Worm (Caenorhabditis elegans): ENCODE data around the gene tag-131.

tag-131 gene

DNA sequence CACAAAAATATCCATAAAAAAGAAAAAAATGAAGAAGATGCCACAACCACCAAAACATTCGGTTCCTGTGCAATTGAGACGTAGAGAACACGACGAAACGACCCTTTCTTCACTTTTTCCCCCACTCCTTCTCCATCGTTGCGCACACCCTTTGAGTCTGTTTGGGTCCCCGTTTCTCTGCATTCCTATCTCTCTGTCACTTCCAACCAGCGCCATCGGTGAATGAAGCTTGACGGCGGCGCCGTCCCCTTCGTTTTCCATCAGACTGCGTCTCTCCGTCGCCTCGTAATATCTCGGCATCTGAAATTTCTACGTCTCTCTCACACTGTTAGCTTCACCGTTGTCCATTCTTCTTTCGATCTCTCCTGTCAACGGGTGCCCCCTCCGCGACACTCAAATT lies 18.1 kb downstream of the tag-131 start (continued):
- TF ChIP-seq lin-13 (GFP tag; optimal IDR thresholded peaks at IDR 0.05) (no peak), fkh-4 (tag; optimal IDR thresholded peaks at IDR 0.05; ENCODE audit: borderline replicate concordance) (no peak), nhr-90 (tag; optimal IDR thresholded peaks at IDR 0.05; ENCODE audit: poor library complexity) (no peak)

DNA sequence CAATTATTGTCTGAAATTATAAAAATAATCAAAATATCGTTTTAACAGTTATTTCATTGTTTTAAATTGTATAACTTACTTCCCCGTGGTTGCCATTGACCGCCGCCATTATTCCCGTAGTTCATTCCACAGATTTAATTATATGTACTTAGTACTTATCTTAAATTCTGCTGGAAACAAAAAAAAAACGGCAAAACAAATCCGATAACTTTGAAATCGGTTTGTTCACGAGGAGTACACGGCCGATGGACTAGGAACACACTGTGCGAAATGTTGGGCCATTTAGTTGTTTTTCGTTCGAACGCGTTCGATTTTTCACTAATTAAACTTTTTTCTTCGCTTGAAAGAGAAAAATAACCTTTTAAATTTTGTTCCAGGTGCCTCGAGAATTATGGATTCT lies 25.6 kb downstream of the tag-131 start, which contains the start of the genes B0285.3 and lcmt-1:
B0285.3 (minus strand) TSS at position 267 of the 400 bp plus-strand sequence.
lcmt-1 (plus strand) TSS at position 377 of the 400 bp plus-strand sequence.
- TF ChIP-seq fkh-8 (tag; optimal IDR thresholded peaks at IDR 0.05), result peak; percentile 38
- TF ChIP-seq blmp-1 (tag; optimal IDR thresholded peaks at IDR 0.05), result peak; percentile 31
- no peak for TF ChIP-seq vab-15 (tag; optimal IDR thresholded peaks at IDR 0.05)
- peak; percentile 58 for TF ChIP-seq nhr-20 (tag; optimal IDR thresholded peaks at IDR 0.05)
- TF ChIP-seq lin-13 (GFP tag; optimal IDR thresholded peaks at IDR 0.05), result no peak
- no peak for TF ChIP-seq ets-5 (GFP tag; IDR thresholded peaks at IDR 0.05)
- TF ChIP-seq lir-3 (tag; optimal IDR thresholded peaks at IDR 0.05; ENCODE audit: poor library complexity), result peak; percentile 87
- TF ChIP-seq pax-3 (tag; optimal IDR thresholded peaks at IDR 0.05), result peak; percentile 12
- no peak for TF ChIP-seq nhr-77 (tag; optimal IDR thresholded peaks at IDR 0.05)
- TF ChIP-seq unc-30 (tag; optimal IDR thresholded peaks at IDR 0.05), result no peak
- TF ChIP-seq hlh-17 (GFP tag; optimal IDR thresholded peaks at IDR 0.05; ENCODE audit: borderline replicate concordance), result no peak
- TF ChIP-seq jun-1 (tag; optimal IDR thresholded peaks at IDR 0.05), result no peak
- TF ChIP-seq isw-1 (GFP tag; IDR thresholded peaks at IDR 0.05), result peak; percentile 5; the same call in 1 of the 2 replicates
- TF ChIP-seq egl-13 (tag; optimal IDR thresholded peaks at IDR 0.05), result peak; percentile 41
- TF ChIP-seq ceh-82 (tag; optimal IDR thresholded peaks at IDR 0.05), result peak in 2 of 3 experiments; percentile 8 to 26
- TF ChIP-seq nhr-12 (tag; optimal IDR thresholded peaks at IDR 0.05), result no peak
- peak; percentile 51 for TF ChIP-seq C04F5.9 (tag; optimal IDR thresholded peaks at IDR 0.05)
- TF ChIP-seq unc-62 (GFP tag; optimal IDR thresholded peaks at IDR 0.05), result no peak
- peak; percentile 82 for TF ChIP-seq nhr-85 (tag)
- no peak for TF ChIP-seq C34B4.2 (tag; optimal IDR thresholded peaks at IDR 0.05)
- TF ChIP-seq nhr-11 (tag; optimal IDR thresholded peaks at IDR 0.05), result no peak
- TF ChIP-seq swsn-7 (tag; optimal IDR thresholded peaks at IDR 0.05), result peak; percentile 61
- no peak for TF ChIP-seq mef-2 (tag; optimal IDR thresholded peaks at IDR 0.05)
- TF ChIP-seq ceh-63 (GFP tag; optimal IDR thresholded peaks at IDR 0.05), result no peak
- TF ChIP-seq ztf-4 (tag; optimal IDR thresholded peaks at IDR 0.05), result no peak
- TF ChIP-seq nhr-90 (tag; optimal IDR thresholded peaks at IDR 0.05; ENCODE audit: poor library complexity), result peak; percentile 70
- peak; percentile 24 for TF ChIP-seq F16B12.6 (tag; optimal IDR thresholded peaks at IDR 0.05)
- peak in 1 of 2 experiments; percentile 84 for TF ChIP-seq ztf-11 (tag; optimal IDR thresholded peaks at IDR 0.05)
- TF ChIP-seq skn-1 (tag; optimal IDR thresholded peaks at IDR 0.05), result peak; percentile 33
- TF ChIP-seq alr-1 (tag; optimal IDR thresholded peaks at IDR 0.05; ENCODE audit: borderline replicate concordance), result no peak
- TF ChIP-seq pag-3 (tag; optimal IDR thresholded peaks at IDR 0.05; ENCODE audit: borderline replicate concordance, insufficient read depth), result no peak
- TF ChIP-seq efl-3 (GFP tag; optimal IDR thresholded peaks at IDR 0.05), result no peak
- peak; percentile 58 for TF ChIP-seq sox-4 (tag; optimal IDR thresholded peaks at IDR 0.05)
- peak; percentile 79 for TF ChIP-seq irx-1 (tag; optimal IDR thresholded peaks at IDR 0.05)
- TF ChIP-seq rnt-1 (tag; optimal IDR thresholded peaks at IDR 0.05), result peak; percentile 94
- TF ChIP-seq lin-15B (tag; optimal IDR thresholded peaks at IDR 0.05), result peak; percentile 3
- TF ChIP-seq pqm-1 (tag; optimal IDR thresholded peaks at IDR 0.05), result no peak
- peak; percentile 69 for TF ChIP-seq tbx-2 (tag; optimal IDR thresholded peaks at IDR 0.05)
- TF ChIP-seq fkh-10 (GFP tag; optimal IDR thresholded peaks at IDR 0.05), result no peak
- TF ChIP-seq fos-1 (tag; optimal IDR thresholded peaks at IDR 0.05), result no peak
- TF ChIP-seq elt-2 (tag; optimal IDR thresholded peaks at IDR 0.05), result no peak
- TF ChIP-seq nhr-237 (tag; optimal IDR thresholded peaks at IDR 0.05), result no peak
- no peak for TF ChIP-seq zag-1 (tag; optimal IDR thresholded peaks at IDR 0.05)
- TF ChIP-seq Y116A8C.19 (tag; optimal IDR thresholded peaks at IDR 0.05; ENCODE audit: borderline replicate concordance), result no peak
- TF ChIP-seq hlh-4 (tag; optimal IDR thresholded peaks at IDR 0.05), result peak; percentile 42
- TF ChIP-seq nhr-71 (tag; optimal IDR thresholded peaks at IDR 0.05), result peak; percentile 73
- no peak for TF ChIP-seq zip-4 (GFP tag; optimal IDR thresholded peaks at IDR 0.05)
- peak; percentile 84 for TF ChIP-seq ceh-90 (tag; optimal IDR thresholded peaks at IDR 0.05)
- no peak for TF ChIP-seq ama-1 (optimal IDR thresholded peaks at IDR 0.05)
- no peak for TF ChIP-seq ceh-8 (GFP tag; optimal IDR thresholded peaks at IDR 0.05)
